Fruit fly (Drosophila melanogaster): ENCODE results near the gene kra.

Gene kra

dm6 chr3R:5606477-5606876 is 5.5 kb upstream of the kra start, which contains the start of gene asl:
Gene asl, minus strand, starts transcription at chr3R:5606543.
- TF ChIP-seq CG31627 (GFP tag; optimal IDR thresholded peaks at IDR 0.05) (peak; percentile 67), CG32006 (GFP tag; optimal IDR thresholded peaks at IDR 0.05) (no peak), CG11294 (GFP tag; IDR thresholded peaks at IDR 0.05) (peak; percentile 16; the same call in 1 of the 2 replicates), Smox (GFP tag; optimal IDR thresholded peaks at IDR 0.05) (no peak), Sox15 (GFP tag; optimal IDR thresholded peaks at IDR 0.05) (peak; percentile 8), topi (GFP tag; optimal IDR thresholded peaks at IDR 0.05) (peak; percentile 43), acj6 (GFP tag; optimal IDR thresholded peaks at IDR 0.05) (peak; percentile 39), CG8119 (GFP tag; IDR thresholded peaks at IDR 0.05) (no peak), vri (GFP tag; optimal IDR thresholded peaks at IDR 0.05) (peak; percentile 41), net (GFP tag; optimal IDR thresholded peaks at IDR 0.05) (no peak), spab (GFP tag; optimal IDR thresholded peaks at IDR 0.05) (no peak), CG10669 (GFP tag; optimal IDR thresholded peaks at IDR 0.05) (no peak), Hr39 (GFP tag; optimal IDR thresholded peaks at IDR 0.05) (peak; percentile 64), eg (GFP tag; IDR thresholded peaks at IDR 0.05) (peak; percentile 76), CG10631 (GFP tag; optimal IDR thresholded peaks at IDR 0.05) (no peak), CG6808 (GFP tag; optimal IDR thresholded peaks at IDR 0.05) (peak; percentile 11), fkh (GFP tag; optimal IDR thresholded peaks at IDR 0.05) (peak; percentile 86), Lpt (GFP tag; optimal IDR thresholded peaks at IDR 0.05) (peak; percentile 37), svp (GFP tag) (no peak), ss (GFP tag; optimal IDR thresholded peaks at IDR 0.05) (no peak), CG3032 (tag; optimal IDR thresholded peaks at IDR 0.05) (peak; percentile 63), CG6792 (GFP tag; optimal IDR thresholded peaks at IDR 0.05) (peak; percentile 38), lz (GFP tag; optimal IDR thresholded peaks at IDR 0.05) (peak; percentile 62), CG34406 (GFP tag; optimal IDR thresholded peaks at IDR 0.05) (no peak), Eip93F (GFP tag; optimal IDR thresholded peaks at IDR 0.05) (peak; percentile 70), Hr38 (GFP tag; optimal IDR thresholded peaks at IDR 0.05) (no peak), Met (GFP tag; optimal IDR thresholded peaks at IDR 0.05) (no peak), Eip75B (GFP tag; optimal IDR thresholded peaks at IDR 0.05) (peak; percentile 60), CG6163 (GFP tag; IDR thresholded peaks at IDR 0.05) (peak; percentile 70), Ets96B (tag; optimal IDR thresholded peaks at IDR 0.05) (peak; percentile 23), CG3919 (GFP tag; optimal IDR thresholded peaks at IDR 0.05) (no peak), Ets21C (GFP tag; optimal IDR thresholded peaks at IDR 0.05) (peak; percentile 20), pdm3 (GFP tag; optimal IDR thresholded peaks at IDR 0.05) (no peak), CG8319 (GFP tag; optimal IDR thresholded peaks at IDR 0.05) (no peak), Eip78C (GFP tag) (peak; percentile 90), esn (GFP tag; optimal IDR thresholded peaks at IDR 0.05) (peak; percentile 68), Blimp-1 (GFP tag; optimal IDR thresholded peaks at IDR 0.05) (no peak), Sox14 (GFP tag; optimal IDR thresholded peaks at IDR 0.05) (peak; percentile 64), CG15336 (GFP tag; IDR thresholded peaks at IDR 0.05) (peak; percentile 44), salr (GFP tag; optimal IDR thresholded peaks at IDR 0.05) (peak in 1 of 2 experiments; percentile 9), achi (GFP tag; optimal IDR thresholded peaks at IDR 0.05) (no peak), Hr4 (GFP tag; optimal IDR thresholded peaks at IDR 0.05) (peak; percentile 60), CG8632 (GFP tag; optimal IDR thresholded peaks at IDR 0.05) (peak; percentile 27), Sox102F (GFP tag; optimal IDR thresholded peaks at IDR 0.05) (no peak), CG16779 (tag; optimal IDR thresholded peaks at IDR 0.05) (no peak), CG4318 (GFP tag; optimal IDR thresholded peaks at IDR 0.05) (no peak), Gug (GFP tag; IDR thresholded peaks at IDR 0.05) (peak; percentile 54; the same call in 1 of the 2 replicates), cyc (GFP tag; optimal IDR thresholded peaks at IDR 0.05) (peak; percentile 47), dac (GFP tag; optimal IDR thresholded peaks at IDR 0.05) (peak; percentile 26), fd59A (GFP tag; optimal IDR thresholded peaks at IDR 0.05) (no peak), CG11902 (GFP tag; optimal IDR thresholded peaks at IDR 0.05) (no peak), CG1621 (tag; optimal IDR thresholded peaks at IDR 0.05) (peak; percentile 33), fd85E (GFP tag; optimal IDR thresholded peaks at IDR 0.05) (no peak)

Measured in whole organism, prepupa.